Worm (Caenorhabditis elegans) whole organism, early embryonic: ENCODE data around the gene rars-1.

Source experiments
- B0310.2 ChIP-seq: sonication (generic microtip); optimal IDR thresholded peaks from 2 replicates; lab custom pipeline; 2016; ENCODE audit warnings: mild to moderate bottlenecking, missing genetic modification characterization, missing compliant biosample characterization
- F13C5.2 ChIP-seq: sonication (generic microtip); optimal IDR thresholded peaks from 2 replicates; lab custom pipeline; 2017; ENCODE audit warnings: mild to moderate bottlenecking, missing genetic modification characterization, inconsistent platforms, missing compliant biosample characterization
- aly-1 ChIP-seq: sonication (generic microtip); optimal IDR thresholded peaks from 2 replicates; lab custom pipeline; 2016; ENCODE audit warnings: missing genetic modification characterization, missing compliant biosample characterization
- ama-1 ChIP-seq: fragments of 150-350 bp; optimal IDR thresholded peaks from 2 replicates; lab custom pipeline; 2014
- ceh-13 ChIP-seq: fragments of 200-800 bp; sonication (Bioruptor generic); optimal IDR thresholded peaks from 2 replicates; lab custom pipeline; 2018; ENCODE audit warnings: mild to moderate bottlenecking, missing genetic modification characterization, missing compliant biosample characterization
- ceh-36 ChIP-seq: sonication (generic microtip); optimal IDR thresholded peaks from 2 replicates; lab custom pipeline; 2016; ENCODE audit warnings: missing genetic modification characterization, inconsistent platforms, missing compliant biosample characterization
- ets-7 ChIP-seq: sonication (generic microtip); optimal IDR thresholded peaks from 2 replicates; lab custom pipeline; 2016; ENCODE audit warnings: missing genotype, missing genetic modification characterization, missing compliant biosample characterization
- flt-1 ChIP-seq: fragments of 200-800 bp; sonication (Bioruptor generic); IDR thresholded peaks from 2 replicates; pipeline ENCODE4 v1.3.6; 2022; ENCODE audit warnings: missing genetic modification characterization, missing compliant biosample characterization
- hmbx-1 ChIP-seq: sonication (generic microtip); optimal IDR thresholded peaks from 2 replicates; lab custom pipeline; 2016; ENCODE audit warnings: mild to moderate bottlenecking, missing genetic modification characterization, missing compliant biosample characterization
- hmg-4 ChIP-seq: fragments of 200-800 bp; sonication (Bioruptor generic); optimal IDR thresholded peaks from 2 replicates; lab custom pipeline; 2018; ENCODE audit warnings: mild to moderate bottlenecking, missing genetic modification characterization, missing compliant biosample characterization
- hnd-1 ChIP-seq: sonication (generic microtip); optimal IDR thresholded peaks from 2 replicates; lab custom pipeline; 2016; ENCODE audit warnings: missing genetic modification characterization, missing compliant biosample characterization
- pes-1 ChIP-seq: fragments of 200-800 bp; sonication (Bioruptor generic); IDR thresholded peaks from 2 replicates; pipeline ENCODE4 v1.3.6; 2022; ENCODE audit warnings: missing genetic modification reagents, missing genetic modification characterization, missing compliant biosample characterization
- scrt-1 ChIP-seq: fragments of 200-800 bp; sonication (Bioruptor generic); IDR thresholded peaks from 2 replicates; pipeline ENCODE4 v1.3.6; 2022; ENCODE audit warnings: missing genetic modification characterization, missing compliant biosample characterization
- sea-1 ChIP-seq: fragments of 200-800 bp; sonication (Bioruptor generic); conservative IDR thresholded peaks from 2 replicates; pipeline ENCODE4 v1.3.6; 2022; ENCODE audit warnings: missing genetic modification characterization, missing compliant biosample characterization
- tbx-11 ChIP-seq: fragments of 200-800 bp; sonication (Bioruptor generic); IDR thresholded peaks from 2 replicates; pipeline ENCODE4 v1.3.6; 2022; ENCODE audit warnings: missing genetic modification characterization, missing compliant biosample characterization
- tbx-37 ChIP-seq: fragments of 200-800 bp; sonication (Bioruptor generic); conservative IDR thresholded peaks from 2 replicates; pipeline ENCODE4 v1.3.6; 2022; ENCODE audit warnings: missing genetic modification reagents, missing genetic modification characterization, missing compliant biosample characterization
- tra-4 ChIP-seq: sonication (generic microtip); optimal IDR thresholded peaks from 2 replicates; lab custom pipeline; 2017; ENCODE audit warnings: missing genetic modification characterization, missing compliant biosample characterization

Gene rars-1

DNA sequence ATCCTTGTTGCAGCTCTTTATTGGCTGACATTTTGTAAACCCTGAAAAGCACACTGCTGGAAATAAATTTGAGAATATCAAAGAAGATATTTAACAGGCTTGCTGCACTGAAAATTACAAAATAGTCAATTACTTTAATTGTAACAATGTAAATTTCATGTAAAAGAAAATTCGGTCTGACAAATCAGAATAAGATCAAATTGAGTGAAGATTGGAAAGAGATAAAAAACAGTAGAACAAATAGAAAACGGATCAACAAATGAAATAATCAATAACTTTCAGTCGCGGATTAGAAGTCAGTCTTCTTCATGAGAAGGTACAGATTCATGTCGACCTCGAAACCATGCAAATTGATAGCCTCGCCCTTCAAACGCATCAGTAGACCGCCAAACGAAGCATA, at the start of gene rars-1:
Gene rars-1 (minus strand): TSS at position 101 of the 400 bp plus-strand sequence.
- TF ChIP-seq hmg-4 = no peak
- TF ChIP-seq tbx-37 (GFP tag; lab: Robert Waterston, UW) = no peak
- TF ChIP-seq scrt-1 = no peak
- no peak for TF ChIP-seq hmbx-1 (tag; lab: Kevin White, UChicago)
- no peak for TF ChIP-seq sea-1 (GFP tag; lab: Robert Waterston, UW)
- no peak for TF ChIP-seq flt-1 (GFP tag; lab: Robert Waterston, UW)
- TF ChIP-seq pes-1 (GFP tag; lab: Robert Waterston, UW) = no peak
- TF ChIP-seq F13C5.2 = no peak
- TF ChIP-seq hnd-1 (tag; lab: Kevin White, UChicago) = no peak

DNA sequence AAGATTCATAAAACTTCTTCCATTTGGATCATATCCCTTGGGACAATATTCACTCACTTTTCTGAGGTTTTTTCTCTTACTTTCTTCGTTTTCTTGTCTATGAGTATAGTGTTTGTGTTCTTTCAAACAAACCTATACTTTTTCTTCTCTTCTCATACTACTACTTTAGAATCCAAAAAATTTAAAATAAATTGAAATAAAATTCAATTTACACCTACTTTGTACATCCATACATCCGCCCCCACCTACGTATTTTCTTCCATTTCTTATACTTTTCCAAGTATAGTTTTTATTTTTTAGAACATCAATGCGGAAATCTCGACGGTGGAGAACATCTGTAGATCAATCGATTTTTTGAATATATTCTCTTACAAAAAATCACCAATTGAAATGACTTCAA, 48.3 kb upstream of the rars-1 start, which contains the start of gene nca-2:
Gene nca-2 (plus strand): TSS at position 301 of the 400 bp plus-strand sequence.
- TF ChIP-seq hmg-4 (no peak), ama-1 (lab: Kevin White, UChicago) (no peak), tbx-11 (GFP tag; lab: Robert Waterston, UW) (no peak), hmbx-1 (tag; lab: Kevin White, UChicago) (no peak), scrt-1 (no peak), pes-1 (GFP tag; lab: Robert Waterston, UW) (no peak), tra-4 (tag; lab: Kevin White, UChicago) (no peak), ceh-36 (tag; lab: Kevin White, UChicago) (no peak), sea-1 (GFP tag; lab: Robert Waterston, UW) (no peak), hnd-1 (tag; lab: Kevin White, UChicago) (no peak), flt-1 (GFP tag; lab: Robert Waterston, UW) (no peak), ets-7 (tag; lab: Kevin White, UChicago) (no peak)

DNA sequence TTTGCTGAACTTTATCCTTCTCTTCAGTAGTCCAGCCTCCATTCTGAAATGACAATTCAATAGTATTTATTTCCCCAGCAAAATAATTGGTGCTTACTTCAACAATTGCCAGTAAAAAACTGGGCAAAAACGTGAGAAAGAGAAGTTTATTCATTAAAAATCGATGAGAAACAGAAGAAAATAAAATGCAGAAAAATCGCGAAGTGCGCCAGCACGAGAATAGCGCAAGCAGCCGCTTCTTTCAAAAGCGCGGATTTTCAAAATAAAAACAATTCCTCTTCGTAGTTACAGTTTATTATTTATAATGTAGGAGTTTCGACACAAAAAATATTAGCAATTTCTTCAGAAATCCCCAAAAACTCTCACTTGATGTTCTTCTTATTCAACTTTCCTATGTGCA, 45.9 kb upstream of the rars-1 start, which contains the start of gene C27F2.9:
Gene C27F2.9 (minus strand): TSS at position 159 of the 400 bp plus-strand sequence.
- TF ChIP-seq scrt-1 (no peak), ets-7 (tag; lab: Kevin White, UChicago) (peak; percentile 1), sea-1 (GFP tag; lab: Robert Waterston, UW) (0 out of 2 replicates have a peak, but pooled peaks have one; percentile 14), tbx-11 (GFP tag; lab: Robert Waterston, UW) (0 out of 2 replicates have a peak, but pooled peaks have one; percentile 5), pes-1 (GFP tag; lab: Robert Waterston, UW) (peak; percentile 67), aly-1 (tag; lab: Kevin White, UChicago) (no peak), F13C5.2 (peak; percentile 91)

ce11 chrIII:4962393-4962792, 45.4 kb upstream of the rars-1 start, which contains the start of gene vps-22:
TSS of gene vps-22 (minus strand) at chrIII:4962493.
- TF ChIP-seq hmg-4 (no peak), B0310.2 (tag; lab: Kevin White, UChicago) (no peak), F13C5.2 (no peak), hmbx-1 (tag; lab: Kevin White, UChicago) (no peak), pes-1 (GFP tag; lab: Robert Waterston, UW) (no peak), flt-1 (GFP tag; lab: Robert Waterston, UW) (no peak), ets-7 (tag; lab: Kevin White, UChicago) (no peak), ceh-13 (GFP tag; lab: Kevin White, UChicago) (no peak), tra-4 (tag; lab: Kevin White, UChicago) (no peak), tbx-37 (GFP tag; lab: Robert Waterston, UW) (no peak), tbx-11 (GFP tag; lab: Robert Waterston, UW) (no peak), aly-1 (tag; lab: Kevin White, UChicago) (no peak)

DNA sequence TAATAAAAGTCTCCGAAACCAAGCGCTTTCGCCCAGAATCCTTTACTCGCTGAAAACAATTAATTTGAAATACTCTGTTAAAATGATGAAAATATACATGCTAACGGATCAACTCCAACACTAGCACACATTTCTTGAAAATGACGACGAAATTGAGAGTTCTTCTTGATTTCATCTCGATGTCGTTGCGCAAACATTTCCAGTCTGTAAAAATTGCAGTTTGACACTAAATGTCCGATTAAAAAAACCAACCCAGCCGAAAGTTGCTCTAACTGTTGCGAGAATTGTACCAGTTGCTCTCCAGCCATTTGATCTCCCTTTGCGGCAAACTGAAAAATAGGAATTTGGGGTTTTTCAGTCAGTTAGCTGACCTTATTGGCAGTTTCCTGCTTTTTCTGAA, 44.3 kb upstream of the rars-1 start:
- TF ChIP-seq flt-1 (GFP tag; lab: Robert Waterston, UW) = no peak
- TF ChIP-seq ets-7 (tag; lab: Kevin White, UChicago) = no peak
- no peak for TF ChIP-seq scrt-1
- TF ChIP-seq sea-1 (GFP tag; lab: Robert Waterston, UW) = no peak
- TF ChIP-seq aly-1 (tag; lab: Kevin White, UChicago) = no peak
- no peak for TF ChIP-seq F13C5.2

- no peak for TF ChIP-seq aly-1 (tag; lab: Kevin White, UChicago)
- TF ChIP-seq ceh-36 (tag; lab: Kevin White, UChicago) = no peak
- TF ChIP-seq B0310.2 (tag; lab: Kevin White, UChicago) = no peak
- no peak for TF ChIP-seq ceh-13 (GFP tag; lab: Kevin White, UChicago)
- no peak for TF ChIP-seq hmbx-1 (tag; lab: Kevin White, UChicago)
- no peak for TF ChIP-seq sea-1 (GFP tag; lab: Robert Waterston, UW)
- no peak for TF ChIP-seq hmg-4
- no peak for TF ChIP-seq ama-1 (lab: Kevin White, UChicago)
- no peak for TF ChIP-seq ets-7 (tag; lab: Kevin White, UChicago)
- TF ChIP-seq tra-4 (tag; lab: Kevin White, UChicago) = no peak
- no peak for TF ChIP-seq tbx-11 (GFP tag; lab: Robert Waterston, UW)
- no peak for TF ChIP-seq scrt-1
- TF ChIP-seq pes-1 (GFP tag; lab: Robert Waterston, UW) = no peak
- no peak for TF ChIP-seq tbx-37 (GFP tag; lab: Robert Waterston, UW)
- TF ChIP-seq F13C5.2 = no peak
- TF ChIP-seq hnd-1 (tag; lab: Kevin White, UChicago) = no peak
- no peak for TF ChIP-seq flt-1 (GFP tag; lab: Robert Waterston, UW)
These were observed 43.2 kb upstream of the rars-1 start, which contains the start of gene C27F2.4 for ce11 chrIII:4960204-4960603. TSS of gene C27F2.4 (minus strand) at chrIII:4960304.

DNA sequence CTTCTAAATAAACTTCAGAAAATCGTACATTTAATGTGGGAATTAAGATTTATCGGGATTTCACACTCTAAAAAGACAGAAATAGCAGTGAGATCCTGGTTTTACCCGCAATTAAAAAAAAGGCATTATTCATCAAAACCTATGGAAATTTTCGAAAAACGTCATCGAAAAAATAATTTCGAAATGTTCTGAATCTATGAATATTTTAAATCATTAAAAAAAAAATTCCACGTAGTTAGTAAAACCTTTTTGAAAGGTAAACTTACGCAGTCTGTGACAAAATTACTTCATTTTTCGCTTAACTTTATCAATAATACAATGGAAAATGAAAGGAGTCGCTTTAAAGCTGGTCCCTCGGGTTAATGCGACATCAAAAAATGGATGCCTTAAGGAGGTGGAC, 39.6 kb upstream of the rars-1 start, which contains the start of gene C26E6.1:
Gene C26E6.1 (plus strand): TSS at position 301 of the 400 bp plus-strand sequence.
- no peak for TF ChIP-seq tbx-11 (GFP tag; lab: Robert Waterston, UW)

DNA sequence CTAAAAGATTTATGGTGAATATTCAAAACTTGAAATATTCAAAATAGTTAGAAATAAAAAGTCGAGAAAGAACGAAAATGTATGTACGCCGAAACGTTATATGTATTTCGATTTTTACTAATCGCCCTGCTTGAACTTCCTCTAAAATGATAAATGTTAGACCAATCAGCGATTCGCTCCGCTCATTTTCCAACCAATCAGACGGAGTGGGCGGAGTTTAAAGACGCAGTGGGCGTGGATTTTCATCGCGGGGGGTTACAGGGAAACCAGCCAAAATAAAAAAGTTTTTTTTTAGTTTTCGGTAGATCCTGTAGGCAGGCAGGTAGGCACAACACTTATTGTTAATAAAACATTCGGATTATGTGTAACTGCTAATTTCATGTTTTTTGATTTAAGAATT, 36.0 kb upstream of the rars-1 start:
- TF ChIP-seq scrt-1 (no peak), hmg-4 (no peak), B0310.2 (tag; lab: Kevin White, UChicago) (no peak), sea-1 (GFP tag; lab: Robert Waterston, UW) (no peak)
